Fruit fly (Drosophila melanogaster) whole organism, pupa: ENCODE data around the gene CG15170.

Source experiments
- CG10348 ChIP-seq: fragments of 200-800 bp; sonication (Bioruptor generic); IDR thresholded peaks from 2 replicates; pipeline ENCODE4 v1.3.6; 2022; ENCODE audit warnings: missing biosample characterization, missing genetic modification characterization
- CG12605 ChIP-seq: fragments of 200-800 bp; sonication (Bioruptor generic); IDR thresholded peaks from 2 replicates; pipeline ENCODE4 v1.3.6; 2022; ENCODE audit warnings: missing biosample characterization, missing genetic modification characterization
- CG13204 ChIP-seq: fragments of 200-800 bp; sonication (Bioruptor generic); optimal IDR thresholded peaks from 2 replicates; lab custom pipeline; 2018; ENCODE audit warnings: missing biosample characterization, mild to moderate bottlenecking, missing genetic modification characterization, moderate library complexity
- CG14655 ChIP-seq: fragments of 200-800 bp; sonication (Bioruptor generic); optimal IDR thresholded peaks from 3 replicates; lab custom pipeline; 2017; ENCODE audit warnings: mild to moderate bottlenecking, missing biosample characterization, missing genetic modification reagents, missing genetic modification characterization
- CG15710 ChIP-seq: fragments of 200-800 bp; sonication (Bioruptor generic); optimal IDR thresholded peaks from 2 replicates; lab custom pipeline; 2018; ENCODE audit warnings: missing biosample characterization, mild to moderate bottlenecking, missing genetic modification characterization, moderate library complexity
- CG17806 ChIP-seq: fragments of 200-800 bp; sonication (Bioruptor generic); optimal IDR thresholded peaks from 2 replicates; lab custom pipeline; 2018; ENCODE audit warnings: missing biosample characterization, mild to moderate bottlenecking, missing genetic modification characterization, moderate library complexity
- CG32121 ChIP-seq: fragments of 200-800 bp; sonication (Bioruptor generic); IDR thresholded peaks from 2 replicates; pipeline ENCODE4 v1.3.6; 2022; ENCODE audit warnings: missing biosample characterization, missing genetic modification characterization
- CG34367 ChIP-seq: fragments of 200-800 bp; sonication (Bioruptor generic); optimal IDR thresholded peaks from 2 replicates; lab custom pipeline; 2018; ENCODE audit warnings: missing biosample characterization, mild to moderate bottlenecking, missing genetic modification characterization
- CG4496 ChIP-seq: fragments of 200-800 bp; sonication (Bioruptor generic); IDR thresholded peaks from 3 replicates; pipeline ENCODE4 v1.3.6; 2022; ENCODE audit warnings: missing biosample characterization, missing genetic modification characterization
- CG8159 ChIP-seq: fragments of 200-800 bp; sonication (Bioruptor generic); optimal IDR thresholded peaks from 3 replicates; lab custom pipeline; 2018; ENCODE audit warnings: missing biosample characterization, mild to moderate bottlenecking, missing genetic modification characterization, moderate library complexity
- CG8301 ChIP-seq: fragments of 200-800 bp; sonication (Bioruptor generic); optimal IDR thresholded peaks from 2 replicates; lab custom pipeline; 2018; ENCODE audit warnings: missing biosample characterization, mild to moderate bottlenecking, missing genetic modification characterization
- CG9948 ChIP-seq: fragments of 200-800 bp; sonication (Bioruptor generic); optimal IDR thresholded peaks from 2 replicates; lab custom pipeline; 2018; ENCODE audit warnings: missing biosample characterization, mild to moderate bottlenecking, missing genetic modification characterization, moderate library complexity
- D1 ChIP-seq: fragments of 200-800 bp; sonication (Bioruptor generic); optimal IDR thresholded peaks from 2 replicates; lab custom pipeline; 2018; ENCODE audit warnings: missing biosample characterization, mild to moderate bottlenecking, missing genetic modification characterization, moderate library complexity
- EcR ChIP-seq: fragments of 200-800 bp; sonication (Bioruptor generic); optimal IDR thresholded peaks from 3 replicates; lab custom pipeline; 2019; ENCODE audit warnings: missing biosample characterization, missing genetic modification characterization, mild to moderate bottlenecking, moderate library complexity, missing genetic modification reagents
- Ets98B ChIP-seq: fragments of 200-800 bp; sonication (Bioruptor generic); IDR thresholded peaks from 2 replicates; pipeline ENCODE4 v1.3.6; 2022; ENCODE audit warnings: missing biosample characterization, missing genetic modification characterization
- Pif1A ChIP-seq: fragments of 200-800 bp; sonication (Bioruptor generic); optimal IDR thresholded peaks from 3 replicates; lab custom pipeline; 2016; ENCODE audit warnings: missing biosample characterization, missing genetic modification characterization
- Pif1B ChIP-seq: fragments of 200-800 bp; sonication (Bioruptor generic); optimal IDR thresholded peaks from 3 replicates; lab custom pipeline; 2016; ENCODE audit warnings: missing biosample characterization, missing genetic modification characterization
- Snoo ChIP-seq: fragments of 200-800 bp; sonication (Bioruptor generic); optimal IDR thresholded peaks from 3 replicates; lab custom pipeline; 2017; ENCODE audit warnings: missing biosample characterization, mild to moderate bottlenecking, missing genetic modification characterization, inconsistent platforms
- fd96Ca ChIP-seq: fragments of 200-800 bp; sonication (Bioruptor generic); IDR thresholded peaks from 3 replicates; pipeline ENCODE4 v1.3.6; 2022; ENCODE audit warnings: missing biosample characterization, missing genetic modification characterization
- gl ChIP-seq: fragments of 200-800 bp; sonication (Bioruptor generic); optimal IDR thresholded peaks from 2 replicates; lab custom pipeline; 2018; ENCODE audit warnings: missing biosample characterization, mild to moderate bottlenecking, missing genetic modification characterization
- rn ChIP-seq: fragments of 200-800 bp; sonication (Bioruptor generic); IDR thresholded peaks from 2 replicates; pipeline ENCODE4 v1.3.6; 2022; ENCODE audit warnings: missing biosample characterization, missing genetic modification characterization

Gene CG15170

DNA sequence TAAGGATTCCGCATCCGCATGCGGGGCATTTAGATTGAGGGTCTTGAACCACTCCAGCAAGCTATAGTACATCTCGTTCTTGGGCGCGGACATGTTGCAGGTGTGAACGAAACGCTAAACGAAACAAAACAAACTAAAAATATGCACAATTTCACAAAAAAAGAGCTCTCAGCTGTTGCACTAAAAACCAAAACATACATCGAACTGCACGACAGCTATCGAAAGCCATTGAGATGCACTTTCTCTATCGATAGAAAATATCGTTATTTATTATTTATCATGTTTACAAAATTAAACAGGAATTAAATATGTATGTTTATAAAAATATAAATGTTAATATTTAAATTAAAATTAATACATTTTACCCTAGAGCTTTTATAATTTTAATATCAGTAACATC, 43.3 kb upstream of the CG15170 start, which contains the start of gene hook:
Gene hook (minus strand): TSS at position 211 of the 400 bp plus-strand sequence.
- TF ChIP-seq CG10348 (GFP tag; lab: Robert Waterston, UW), result no peak
- TF ChIP-seq rn (GFP tag; lab: Robert Waterston, UW), result no peak
- no peak for TF ChIP-seq Pif1A (GFP tag; lab: Kevin White, UChicago)
- TF ChIP-seq CG17806 (tag; lab: Kevin White, UChicago), result no peak
- TF ChIP-seq CG13204 (GFP tag; lab: Kevin White, UChicago), result no peak
- TF ChIP-seq CG15710, result no peak
- TF ChIP-seq fd96Ca, result no peak
- no peak for TF ChIP-seq gl (tag; lab: Kevin White, UChicago)
- TF ChIP-seq CG34367 (tag; lab: Kevin White, UChicago), result no peak
- no peak for TF ChIP-seq CG8301 (tag; lab: Kevin White, UChicago)
- TF ChIP-seq Pif1B (GFP tag; lab: Kevin White, UChicago), result no peak
- TF ChIP-seq D1 (tag; lab: Kevin White, UChicago), result no peak
- no peak for TF ChIP-seq Snoo (tag; lab: Kevin White, UChicago)
- TF ChIP-seq CG9948 (tag; lab: Kevin White, UChicago), result no peak
- no peak for TF ChIP-seq EcR
- TF ChIP-seq CG14655, result no peak
- no peak for TF ChIP-seq Ets98B (GFP tag; lab: Robert Waterston, UW)

DNA sequence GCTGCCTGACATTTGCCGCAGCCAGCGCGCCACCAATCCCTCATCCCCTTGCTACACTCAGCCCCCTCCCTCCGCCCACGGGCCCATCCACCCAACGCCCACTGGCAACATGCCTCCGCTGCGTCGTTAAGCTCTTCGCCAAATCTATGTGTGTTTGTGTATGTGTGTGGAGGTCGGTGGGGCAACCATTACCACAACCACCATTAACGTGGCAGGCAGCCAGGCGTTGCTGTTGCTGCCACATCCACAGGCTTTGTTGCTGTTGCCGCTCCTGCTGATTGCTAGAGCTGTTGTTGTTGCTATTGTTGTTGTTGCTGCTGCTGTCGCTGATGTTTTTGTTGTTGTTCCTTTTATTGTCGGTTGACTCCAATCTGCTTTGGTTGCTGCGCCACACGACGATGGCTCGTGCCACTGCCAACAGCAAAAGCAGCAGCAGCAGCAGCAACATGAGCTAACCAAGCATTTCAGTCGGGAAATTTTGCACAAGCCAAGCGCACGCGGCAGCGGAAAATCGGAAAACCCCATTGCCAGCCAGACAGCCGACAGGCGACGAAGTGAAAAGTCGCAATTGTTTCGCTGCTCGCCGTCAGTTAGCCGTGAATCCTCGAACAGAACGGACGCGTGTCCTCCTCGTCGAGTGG, 37.3 kb upstream of the CG15170 start, which contains the start of gene Sidpn:
Gene Sidpn (plus strand): TSS at position 465 of the 641 bp plus-strand sequence.
- TF ChIP-seq CG12605, result no peak
- TF ChIP-seq D1 (tag; lab: Kevin White, UChicago), result no peak
- TF ChIP-seq rn (GFP tag; lab: Robert Waterston, UW), result no peak
- TF ChIP-seq CG13204 (GFP tag; lab: Kevin White, UChicago), result peak; percentile 78
- TF ChIP-seq fd96Ca, result no peak
- no peak for TF ChIP-seq CG17806 (tag; lab: Kevin White, UChicago)

DNA sequence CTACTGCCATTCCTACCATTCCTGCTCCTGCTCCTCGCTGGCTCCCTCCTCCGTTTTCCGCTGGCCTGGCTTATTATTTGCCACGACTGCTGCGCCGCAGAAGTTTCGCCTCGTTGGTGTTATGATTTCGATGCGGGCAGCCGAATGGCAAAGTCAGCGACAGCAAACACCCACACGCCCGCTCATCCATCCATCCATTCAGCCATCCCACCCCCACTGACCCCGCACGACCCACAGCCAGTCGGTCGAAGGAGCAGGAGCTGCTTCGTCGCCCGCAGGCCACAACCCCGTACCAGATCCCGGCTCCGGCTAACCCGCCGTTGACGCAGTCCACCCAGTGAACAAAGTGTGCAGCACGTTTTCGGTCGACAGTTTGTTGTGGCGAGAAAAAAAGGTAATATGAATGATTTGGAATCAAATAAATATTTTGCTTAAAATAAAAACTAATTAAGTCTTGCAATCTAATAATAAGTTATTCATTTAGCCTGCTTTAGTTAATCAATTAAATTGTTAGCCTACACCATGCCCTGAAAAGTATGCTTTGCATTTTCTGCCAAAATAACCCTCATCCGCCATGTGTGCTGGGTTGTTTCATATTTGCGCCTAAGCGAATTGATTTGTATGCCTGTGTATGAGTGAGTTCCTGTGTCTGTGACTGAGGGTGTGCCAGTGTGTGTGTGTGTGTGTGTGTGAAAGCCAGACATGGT, 36.6 kb upstream of the CG15170 start:
- TF ChIP-seq CG8159 (tag; lab: Kevin White, UChicago) (peak; percentile 84), D1 (tag; lab: Kevin White, UChicago) (no peak), CG4496 (GFP tag; lab: Robert Waterston, UW) (no peak), Pif1B (GFP tag; lab: Kevin White, UChicago) (peak; percentile 15), CG17806 (tag; lab: Kevin White, UChicago) (peak; percentile 66), Pif1A (GFP tag; lab: Kevin White, UChicago) (peak; percentile 52), CG32121 (GFP tag; lab: Robert Waterston, UW) (no peak), gl (tag; lab: Kevin White, UChicago) (peak; percentile 46), CG13204 (GFP tag; lab: Kevin White, UChicago) (peak; percentile 37), CG10348 (GFP tag; lab: Robert Waterston, UW) (no peak), CG15710 (peak; percentile 79), Snoo (tag; lab: Kevin White, UChicago) (peak; percentile 56), Ets98B (GFP tag; lab: Robert Waterston, UW) (no peak), rn (GFP tag; lab: Robert Waterston, UW) (no peak), CG8301 (tag; lab: Kevin White, UChicago) (peak; percentile 55), CG9948 (tag; lab: Kevin White, UChicago) (peak; percentile 65), CG12605 (no peak), CG34367 (tag; lab: Kevin White, UChicago) (peak; percentile 59), CG14655 (peak; percentile 69), fd96Ca (no peak), EcR (no peak)

DNA sequence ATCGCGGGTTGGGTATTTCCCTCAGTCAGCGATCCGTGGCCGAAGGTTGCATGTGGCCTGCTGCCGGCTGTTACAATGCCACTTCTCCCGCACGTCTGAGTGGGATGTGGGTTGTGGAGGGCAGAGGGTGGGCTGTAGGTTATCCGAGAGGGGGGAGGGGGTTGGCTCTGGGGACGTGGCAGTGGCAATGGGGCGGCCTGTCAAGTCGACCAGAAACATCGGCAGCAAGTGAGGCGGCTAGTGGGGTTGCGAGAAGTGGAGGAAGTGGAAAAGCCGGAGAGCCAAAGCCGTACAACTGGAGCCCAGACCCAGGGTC, 34.7 kb upstream of the CG15170 start:
- no peak for TF ChIP-seq CG10348 (GFP tag; lab: Robert Waterston, UW)
- TF ChIP-seq fd96Ca, result 0 out of 3 replicates have a peak, but pooled peaks have one; percentile 9
- TF ChIP-seq CG14655, result no peak
- TF ChIP-seq CG13204 (GFP tag; lab: Kevin White, UChicago), result peak; percentile 25

dm6 chr2L:19023972-19024743, 34.1 kb upstream of the CG15170 start:
- TF ChIP-seq CG9948 (tag; lab: Kevin White, UChicago), result peak; percentile 74
- peak; percentile 38 for TF ChIP-seq Pif1A (GFP tag; lab: Kevin White, UChicago)
- TF ChIP-seq CG8301 (tag; lab: Kevin White, UChicago), result peak; percentile 53
- TF ChIP-seq fd96Ca, result no peak
- TF ChIP-seq Pif1B (GFP tag; lab: Kevin White, UChicago), result peak; percentile 21
- TF ChIP-seq CG15710, result peak; percentile 84
- no peak for TF ChIP-seq Ets98B (GFP tag; lab: Robert Waterston, UW)
- TF ChIP-seq CG10348 (GFP tag; lab: Robert Waterston, UW), result no peak
- TF ChIP-seq CG32121 (GFP tag; lab: Robert Waterston, UW), result no peak
- TF ChIP-seq gl (tag; lab: Kevin White, UChicago), result no peak
- TF ChIP-seq D1 (tag; lab: Kevin White, UChicago), result no peak
- peak; percentile 70 for TF ChIP-seq CG17806 (tag; lab: Kevin White, UChicago)
- no peak for TF ChIP-seq CG12605
- TF ChIP-seq CG14655, result peak; percentile 72
- no peak for TF ChIP-seq EcR
- peak; percentile 57 for TF ChIP-seq CG34367 (tag; lab: Kevin White, UChicago)
- peak; percentile 86 for TF ChIP-seq CG8159 (tag; lab: Kevin White, UChicago)
- peak; percentile 44 for TF ChIP-seq CG13204 (GFP tag; lab: Kevin White, UChicago)
- TF ChIP-seq CG4496 (GFP tag; lab: Robert Waterston, UW), result no peak
- peak; percentile 56 for TF ChIP-seq Snoo (tag; lab: Kevin White, UChicago)
- no peak for TF ChIP-seq rn (GFP tag; lab: Robert Waterston, UW)
- TF ChIP-seq, all 21 proteins: peak for 11
